Worm (Caenorhabditis elegans) whole organism, young adult: ENCODE data around the gene vha-1.

Experiments used
- F23B12.7 ChIP-seq: sonication (generic microtip); optimal IDR thresholded peaks from 2 replicates; lab custom pipeline; 2017; ENCODE audit warnings: missing genetic modification characterization, mild to moderate bottlenecking, missing compliant biosample characterization, antibody characterized with exemption, moderate library complexity; ENCODE audit not compliant: insufficient read depth
- F39B2.1 ChIP-seq: fragments of 200-800 bp; sonication (Bioruptor generic); IDR thresholded peaks from 2 replicates; pipeline ENCODE4 v1.3.6; 2022; ENCODE audit warnings: missing genetic modification reagents, missing genetic modification characterization, missing compliant biosample characterization
- F52B5.7 ChIP-seq: sonication (generic microtip); optimal IDR thresholded peaks from 2 replicates; lab custom pipeline; 2016; ENCODE audit warnings: mild to moderate bottlenecking, missing genetic modification characterization, missing compliant biosample characterization
- T26A5.8 ChIP-seq: sonication (generic microtip); optimal IDR thresholded peaks from 2 replicates; lab custom pipeline; 2016; ENCODE audit warnings: missing genetic modification characterization, missing compliant biosample characterization
- Y53F4B.3 ChIP-seq: fragments of 200-800 bp; sonication (Bioruptor generic); IDR thresholded peaks from 2 replicates; pipeline ENCODE4 v1.3.6; 2022; ENCODE audit warnings: missing genetic modification reagents, missing genetic modification characterization, missing compliant biosample characterization
- Y53G8AR.9 ChIP-seq: fragments of 200-800 bp; sonication (Bioruptor generic); conservative IDR thresholded peaks from 2 replicates; pipeline ENCODE4 v1.3.6; 2022; ENCODE audit warnings: missing genetic modification reagents, missing genetic modification characterization, missing compliant biosample characterization
- ZK185.1 ChIP-seq: sonication (generic microtip); optimal IDR thresholded peaks from 2 replicates; lab custom pipeline; 2016; ENCODE audit warnings: mild to moderate bottlenecking, missing genetic modification characterization, missing compliant biosample characterization; ENCODE audit not compliant: poor library complexity, severe bottlenecking
- ama-1 ChIP-seq, 3 experiments: fragments of 150-350 bp in 1 of 3; sonication (generic microtip) in 2 of 3; optimal IDR thresholded peaks; 2 replicates each; lab custom pipeline; 2014 to 2018; ENCODE audit warnings: missing biosample characterization in 2 of 3, missing genetic modification characterization in 2 of 3, missing genetic modification reagents in 2 of 3
- aptf-2 ChIP-seq: fragments of 200-800 bp; sonication (Bioruptor generic); conservative IDR thresholded peaks from 2 replicates; pipeline ENCODE4 v1.3.6; 2022; ENCODE audit warnings: missing genetic modification reagents, missing genetic modification characterization, missing compliant biosample characterization
- attf-3 ChIP-seq: fragments of 200-800 bp; sonication (Bioruptor generic); conservative IDR thresholded peaks from 2 replicates; pipeline ENCODE4 v1.3.6; 2022; ENCODE audit warnings: missing genetic modification reagents, missing genetic modification characterization, missing compliant biosample characterization
- cebp-1 ChIP-seq, 2 experiments: fragments of 200-800 bp in 1 of 2; sonication (Bioruptor generic) in 1 of 2; sonication (generic microtip) in 1 of 2; IDR thresholded peaks in 1 of 2; optimal IDR thresholded peaks in 1 of 2; 2 replicates each; pipeline versions ENCODE4 v1.3.6 to Lab custom; 2017 to 2022; ENCODE audit warnings: missing compliant biosample characterization in 2 of 2, missing genetic modification characterization in 2 of 2, mild to moderate bottlenecking in 1 of 2, missing genetic modification reagents in 1 of 2, moderate library complexity in 1 of 2
- cebp-2 ChIP-seq: fragments of 200-800 bp; sonication (Bioruptor generic); IDR thresholded peaks from 2 replicates; pipeline ENCODE4 v1.3.6; 2022; ENCODE audit warnings: missing genetic modification characterization, missing compliant biosample characterization
- ceh-100 ChIP-seq: fragments of 200-800 bp; sonication (Bioruptor generic); IDR thresholded peaks from 2 replicates; pipeline ENCODE4 v1.3.6; 2022; ENCODE audit warnings: missing genetic modification reagents, missing genetic modification characterization, missing compliant biosample characterization
- ceh-91 ChIP-seq: fragments of 200-800 bp; sonication (Bioruptor generic); IDR thresholded peaks from 2 replicates; pipeline ENCODE4 v1.3.6; 2022; ENCODE audit warnings: missing genetic modification reagents, missing genetic modification characterization, missing compliant biosample characterization
- dox-1 ChIP-seq: fragments of 200-800 bp; sonication (Bioruptor generic); IDR thresholded peaks from 2 replicates; pipeline ENCODE4 v1.3.6; 2022; ENCODE audit warnings: missing genetic modification reagents, missing genetic modification characterization, missing compliant biosample characterization
- egrh-3 ChIP-seq: fragments of 200-800 bp; sonication (Bioruptor generic); IDR thresholded peaks from 2 replicates; pipeline ENCODE4 v1.3.6; 2022; ENCODE audit warnings: missing genetic modification reagents, missing genetic modification characterization, missing compliant biosample characterization
- hlh-26 ChIP-seq: fragments of 200-800 bp; sonication (Bioruptor generic); conservative IDR thresholded peaks from 2 replicates; pipeline ENCODE4 v1.3.6; 2022; ENCODE audit warnings: missing genetic modification reagents, missing genetic modification characterization, missing compliant biosample characterization
- hmg-1.2 ChIP-seq: fragments of 200-800 bp; sonication (Bioruptor generic); IDR thresholded peaks from 2 replicates; pipeline ENCODE4 v1.3.6; 2022; ENCODE audit warnings: missing genetic modification reagents, missing genetic modification characterization, missing compliant biosample characterization
- hrde-1 ChIP-seq: sonication (generic microtip); optimal IDR thresholded peaks from 2 replicates; lab custom pipeline; 2016; ENCODE audit warnings: missing genetic modification characterization, mild to moderate bottlenecking, missing compliant biosample characterization, moderate library complexity, missing genotype, missing genetic modification reagents, borderline replicate concordance
- lin-35 ChIP-seq, 3 experiments: fragments of 150-350 bp in 2 of 3; sonication (generic microtip) in 1 of 3; optimal IDR thresholded peaks; 2 replicates each; lab custom pipeline; 2014 to 2018; ENCODE audit warnings: missing biosample characterization in 3 of 3, missing genetic modification characterization in 3 of 3, missing genetic modification reagents in 3 of 3
- lsl-1 ChIP-seq: fragments of 200-800 bp; sonication (Bioruptor generic); optimal IDR thresholded peaks from 2 replicates; lab custom pipeline; 2018; ENCODE audit warnings: mild to moderate bottlenecking, missing genetic modification characterization, moderate library complexity, missing compliant biosample characterization
- madf-3 ChIP-seq: fragments of 200-800 bp; sonication (Bioruptor generic); IDR thresholded peaks from 2 replicates; pipeline ENCODE4 v1.3.6; 2022; ENCODE audit warnings: missing genetic modification reagents, missing genetic modification characterization, missing compliant biosample characterization
- nfya-2 ChIP-seq: fragments of 200-800 bp; sonication (Bioruptor generic); IDR thresholded peaks from 2 replicates; pipeline ENCODE4 v1.3.6; 2022; ENCODE audit warnings: missing genetic modification reagents, missing genetic modification characterization, missing compliant biosample characterization
- nhr-80 ChIP-seq: sonication (generic microtip); optimal IDR thresholded peaks from 2 replicates; lab custom pipeline; 2016; ENCODE audit warnings: missing genetic modification characterization, missing compliant biosample characterization
- pbrm-1 ChIP-seq: fragments of 200-800 bp; sonication (Bioruptor generic); IDR thresholded peaks from 2 replicates; pipeline ENCODE4 v1.3.6; 2022; ENCODE audit warnings: missing genetic modification reagents, missing genetic modification characterization, missing compliant biosample characterization
- pha-4 ChIP-seq: fragments of 150-350 bp; sonication (generic microtip); optimal IDR thresholded peaks from 2 replicates; lab custom pipeline; 2014; ENCODE audit warnings: missing biosample characterization, missing genetic modification reagents, missing genetic modification characterization
- rcor-1 ChIP-seq: fragments of 200-800 bp; sonication (Bioruptor generic); IDR thresholded peaks from 2 replicates; pipeline ENCODE4 v1.3.6; 2022; ENCODE audit warnings: missing genetic modification reagents, missing genetic modification characterization, missing compliant biosample characterization
- sea-2 ChIP-seq: fragments of 200-800 bp; sonication (Bioruptor generic); IDR thresholded peaks from 2 replicates; pipeline ENCODE4 v1.3.6; 2022; ENCODE audit warnings: missing genetic modification characterization, missing compliant biosample characterization
- tbp1 ChIP-seq: fragments of 200-800 bp; sonication (Bioruptor generic); optimal IDR thresholded peaks from 2 replicates; lab custom pipeline; 2018; ENCODE audit warnings: mild to moderate bottlenecking, missing genetic modification characterization, missing compliant biosample characterization
- unc-130 ChIP-seq: sonication (generic microtip); optimal IDR thresholded peaks from 2 replicates; lab custom pipeline; 2016; ENCODE audit warnings: missing genetic modification reagents, missing genetic modification characterization, missing compliant biosample characterization
- unc-62 ChIP-seq: fragments of 150-350 bp; optimal IDR thresholded peaks from 2 replicates; lab custom pipeline; 2014; ENCODE audit warnings: missing biosample characterization, missing genetic modification reagents, missing genetic modification characterization
- ztf-22 ChIP-seq: fragments of 200-800 bp; sonication (Bioruptor generic); optimal IDR thresholded peaks from 2 replicates; lab custom pipeline; 2018; ENCODE audit warnings: mild to moderate bottlenecking, missing genetic modification characterization, moderate library complexity, missing compliant biosample characterization
- ztf-26 ChIP-seq: sonication (generic microtip); optimal IDR thresholded peaks from 2 replicates; lab custom pipeline; 2017; ENCODE audit warnings: missing genetic modification characterization, missing compliant biosample characterization
- ztf-3 ChIP-seq: fragments of 200-800 bp; sonication (Bioruptor generic); optimal IDR thresholded peaks from 2 replicates; lab custom pipeline; 2018; ENCODE audit warnings: mild to moderate bottlenecking, missing genetic modification characterization, missing compliant biosample characterization

The vha-1 gene

ce11 chrIII:9807560-9808046 lies 26.5 kb downstream of the vha-1 start (continued):
- TF ChIP-seq nfya-2 (GFP tag; lab: Robert Waterston, UW), result no peak
- TF ChIP-seq ztf-26, result peak; percentile 26
- no peak for TF ChIP-seq sea-2 (GFP tag; lab: Robert Waterston, UW)
- TF ChIP-seq unc-130, result no peak
- TF ChIP-seq T26A5.8, result no peak
- TF ChIP-seq aptf-2, result no peak
- TF ChIP-seq F23B12.7 (tag; lab: Kevin White, UChicago), result no peak

ce11 chrIII:9808179-9808578 lies 27.1 kb downstream of the vha-1 start, which contains the start of gene gtap-2:
gtap-2 (plus strand) TSS chrIII:9808544.
- no peak for TF ChIP-seq hrde-1 (tag; lab: Kevin White, UChicago)
- TF ChIP-seq ceh-100 (GFP tag; lab: Robert Waterston, UW), result peak; percentile 85
- TF ChIP-seq unc-62, result no peak
- TF ChIP-seq pha-4, result no peak
- peak; percentile 7 for TF ChIP-seq ZK185.1 (tag; lab: Kevin White, UChicago)
- no peak for TF ChIP-seq dox-1 (GFP tag; lab: Robert Waterston, UW)
- no peak for TF ChIP-seq F52B5.7
- TF ChIP-seq ztf-22 (GFP tag; lab: Kevin White, UChicago), result no peak

DNA sequence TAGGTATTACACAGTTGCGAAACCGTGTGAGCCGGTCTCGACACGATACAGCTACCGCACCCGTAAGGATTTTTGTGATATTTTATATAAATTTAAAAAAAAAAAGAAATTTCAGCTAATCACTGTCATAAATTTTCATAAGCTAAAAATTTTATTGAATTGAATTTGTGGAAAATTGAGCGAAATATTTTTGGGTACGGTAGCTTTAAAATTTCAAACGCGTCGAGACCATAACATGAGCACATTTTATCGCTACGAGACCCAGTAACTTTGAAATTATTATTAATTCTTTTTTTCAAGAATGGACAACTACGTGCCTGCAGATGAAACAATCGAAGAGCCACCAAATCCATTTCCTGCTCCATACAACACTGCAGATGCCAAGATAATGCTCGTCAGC lies 32.1 kb downstream of the vha-1 start, which contains the start of gene ZK632.14:
Gene ZK632.14 (plus strand): TSS at position 301 of the 400 bp plus-strand sequence.
- TF ChIP-seq cebp-1 (GFP tag; IDR thresholded peaks at IDR 0.05; lab: Robert Waterston, UW) (no peak), cebp-1 (tag; optimal IDR thresholded peaks at IDR 0.05; lab: Kevin White, UChicago) (no peak), unc-62 (no peak), Y53F4B.3 (GFP tag; lab: Robert Waterston, UW) (no peak), ama-1 (optimal IDR thresholded peaks at IDR 0.05; lab: Kevin White, UChicago) (no peak), ama-1 (GFP tag; optimal IDR thresholded peaks at IDR 0.05; lab: Kevin White, UChicago) (no peak), ceh-91 (GFP tag; lab: Robert Waterston, UW) (no peak), lsl-1 (GFP tag; lab: Kevin White, UChicago) (no peak), F52B5.7 (no peak), nfya-2 (GFP tag; lab: Robert Waterston, UW) (no peak), hlh-26 (GFP tag; lab: Robert Waterston, UW) (no peak), egrh-3 (GFP tag; lab: Robert Waterston, UW) (no peak), tbp1 (no peak), ztf-26 (no peak), ZK185.1 (tag; lab: Kevin White, UChicago) (no peak), F39B2.1 (GFP tag; lab: Robert Waterston, UW) (no peak), attf-3 (GFP tag; lab: Robert Waterston, UW) (no peak), lin-35 (GFP tag; optimal IDR thresholded peaks at IDR 0.05; lab: Kevin White, UChicago) (no peak), ztf-3 (GFP tag; lab: Kevin White, UChicago) (no peak)

DNA sequence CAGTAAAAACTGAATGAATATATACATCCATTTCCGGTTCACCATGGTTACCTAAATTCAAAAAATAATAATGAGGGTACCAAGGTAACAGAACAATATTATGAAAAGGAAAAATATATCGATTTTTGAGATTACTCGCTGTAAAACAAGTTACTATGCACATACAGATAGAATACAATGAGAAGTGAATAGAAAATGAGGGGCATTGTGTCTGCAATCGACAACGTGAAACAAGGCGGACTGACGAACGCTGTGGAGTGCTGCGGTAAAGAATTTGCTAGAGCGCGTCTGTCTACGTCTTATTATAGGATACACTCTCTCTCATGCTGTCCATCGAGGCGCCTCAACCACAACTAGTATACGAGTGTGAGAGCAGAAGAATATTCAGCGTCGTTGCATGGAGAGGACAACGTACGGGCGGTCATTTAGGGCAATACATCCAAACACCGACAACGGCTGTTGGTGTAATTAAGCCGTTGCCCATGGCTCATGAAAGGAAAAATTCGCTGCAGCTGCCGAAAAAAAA lies 36.1 kb downstream of the vha-1 start, which contains the start of gene cnx-1:
Gene cnx-1 (minus strand): TSS at position 51 of the 526 bp plus-strand sequence.
- TF ChIP-seq lsl-1 (GFP tag; lab: Kevin White, UChicago), result no peak
- TF ChIP-seq pbrm-1 (GFP tag; lab: Robert Waterston, UW), result peak; percentile 42; the same call in 1 of the 2 replicates
- TF ChIP-seq madf-3, result no peak
- no peak for TF ChIP-seq cebp-1 (GFP tag; IDR thresholded peaks at IDR 0.05; lab: Robert Waterston, UW)
- peak; percentile 25 for TF ChIP-seq cebp-1 (tag; optimal IDR thresholded peaks at IDR 0.05; lab: Kevin White, UChicago)
- TF ChIP-seq rcor-1 (GFP tag; lab: Robert Waterston, UW), result 0 out of 2 replicates have a peak, but pooled peaks have one; percentile 35
- TF ChIP-seq nhr-80, result peak; percentile 2
- TF ChIP-seq ztf-26, result no peak
- TF ChIP-seq Y53G8AR.9, result 0 out of 2 replicates have a peak, but pooled peaks have one; percentile 15
- TF ChIP-seq dox-1 (GFP tag; lab: Robert Waterston, UW), result peak; percentile 8; the same call in 1 of the 2 replicates
- TF ChIP-seq cebp-2 (GFP tag; lab: Robert Waterston, UW), result no peak
- TF ChIP-seq hmg-1.2 (GFP tag; lab: Robert Waterston, UW), result peak; percentile 37; the same call in 1 of the 2 replicates
